Fruit fly (Drosophila melanogaster) whole organism, prepupa: ENCODE data around the gene Acat2.

Experiments
- CG3919 ChIP-seq: fragments of 200-800 bp; sonication (Bioruptor generic); optimal IDR thresholded peaks from 3 replicates; lab custom pipeline; 2016; ENCODE audit warnings: missing biosample characterization, missing genetic modification characterization
- CG6792 ChIP-seq: fragments of 200-800 bp; sonication (Bioruptor generic); optimal IDR thresholded peaks from 3 replicates; lab custom pipeline; 2016; ENCODE audit warnings: missing biosample characterization, missing genetic modification characterization
- spab ChIP-seq: fragments of 200-800 bp; sonication (Bioruptor generic); optimal IDR thresholded peaks from 2 replicates; lab custom pipeline; 2017; ENCODE audit warnings: missing biosample characterization, mild to moderate bottlenecking, missing genetic modification characterization, missing genetic modification reagents

DNA sequence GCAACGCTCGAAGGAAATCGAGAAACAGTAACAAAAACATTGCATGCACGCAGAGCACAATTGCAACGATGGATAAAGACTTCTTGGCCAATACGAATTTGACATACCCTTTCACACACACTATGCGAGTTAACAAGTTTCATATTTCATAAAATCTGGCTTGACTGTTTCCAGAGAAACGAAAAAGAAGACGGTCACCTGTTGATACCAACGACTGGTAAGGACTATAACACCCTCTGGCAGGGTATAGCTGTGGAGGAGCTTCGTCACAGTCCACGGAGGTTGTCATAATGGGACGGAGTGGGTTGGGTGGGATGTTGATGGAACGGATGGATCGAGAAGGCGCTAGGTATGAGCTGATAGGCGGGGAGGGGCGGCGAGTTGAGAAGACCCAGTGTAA, 45.5 kb downstream of the Acat2 start:
- TF ChIP-seq spab (GFP tag; lab: Kevin White, UChicago): peak; percentile 48
- peak; percentile 73 for TF ChIP-seq CG6792
- peak; percentile 79 for TF ChIP-seq CG3919 (GFP tag; lab: Kevin White, UChicago)
